Worm (Caenorhabditis elegans): ENCODE data around the gene ZK180.8.

- TF ChIP-seq dao-5 (tag; optimal IDR thresholded peaks at IDR 0.05) (no peak), W03F9.2 (tag; optimal IDR thresholded peaks at IDR 0.05) (peak; percentile 17), him-1 (tag; optimal IDR thresholded peaks at IDR 0.05) (peak; percentile 18)
Measured at ce11 chrIV:4468046-4468727, 43.3 kb downstream of the ZK180.8 start.

All from whole organism, L4/young adult.